Fruit fly (Drosophila melanogaster) whole organism, embryonic: Measurements from ENCODE around the gene Scm.
A peak's percentile ranks its signal among the peaks of the same experiment; 100 is the strongest.

Source experiments
- Bgb ChIP-seq: fragments of 200-800 bp; sonication (Bioruptor generic); IDR thresholded peaks from 2 replicates; pipeline ENCODE4 v1.3.6; 2022; ENCODE audit warnings: missing biosample characterization, missing genetic modification characterization; ENCODE audit not compliant: partially characterized antibody
- BtbVII ChIP-seq: fragments of 200-800 bp; sonication (Bioruptor generic); optimal IDR thresholded peaks from 3 replicates; lab custom pipeline; 2017; ENCODE audit warnings: missing biosample characterization, mild to moderate bottlenecking, missing genetic modification characterization
- CG10147 ChIP-seq: fragments of 200-800 bp; sonication (Bioruptor generic); optimal IDR thresholded peaks from 2 replicates; lab custom pipeline; 2019; ENCODE audit warnings: missing biosample characterization, mild to moderate bottlenecking, missing genetic modification characterization, moderate library complexity
- CG10267 ChIP-seq: fragments of 200-800 bp; sonication (Bioruptor generic); optimal IDR thresholded peaks from 2 replicates; lab custom pipeline; 2018; ENCODE audit warnings: missing biosample characterization, mild to moderate bottlenecking, missing genetic modification characterization, moderate library complexity
- CG1233 ChIP-seq: fragments of 200-800 bp; sonication (Bioruptor generic); optimal IDR thresholded peaks from 4 replicates; lab custom pipeline; 2018; ENCODE audit warnings: missing biosample characterization, mild to moderate bottlenecking, missing genetic modification characterization
- CG13894 ChIP-seq: fragments of 200-800 bp; sonication (Bioruptor generic); optimal IDR thresholded peaks from 3 replicates; lab custom pipeline; 2018; ENCODE audit warnings: missing biosample characterization, mild to moderate bottlenecking, missing genetic modification characterization, moderate library complexity
- CG14860 ChIP-seq: fragments of 200-800 bp; sonication (Bioruptor generic); IDR thresholded peaks from 3 replicates; pipeline ENCODE4 v1.3.6; 2022; ENCODE audit warnings: missing biosample characterization, missing genetic modification characterization; ENCODE audit not compliant: partially characterized antibody
- CG17186 ChIP-seq: fragments of 200-800 bp; sonication (Bioruptor generic); optimal IDR thresholded peaks from 3 replicates; lab custom pipeline; 2017; ENCODE audit warnings: missing biosample characterization, missing genetic modification reagents, missing genetic modification characterization
- CG3281 ChIP-seq: fragments of 200-800 bp; sonication (Bioruptor generic); optimal IDR thresholded peaks from 3 replicates; lab custom pipeline; 2017; ENCODE audit warnings: missing biosample characterization, mild to moderate bottlenecking, missing genetic modification characterization
- CG3726 ChIP-seq: fragments of 200-800 bp; sonication (Bioruptor generic); IDR thresholded peaks from 3 replicates; pipeline ENCODE4, ENCODE4 v1.3.6; 2022; ENCODE audit warnings: missing biosample characterization, missing genetic modification characterization
- CG4424 ChIP-seq: fragments of 200-800 bp; sonication (Bioruptor generic); optimal IDR thresholded peaks from 3 replicates; lab custom pipeline; 2016; ENCODE audit warnings: missing biosample characterization, missing genetic modification characterization
- CG7745 ChIP-seq: fragments of 200-800 bp; sonication (Bioruptor generic); optimal IDR thresholded peaks from 2 replicates; lab custom pipeline; 2018; ENCODE audit warnings: missing biosample characterization, mild to moderate bottlenecking, missing genetic modification characterization, moderate library complexity
- CG8089 ChIP-seq: fragments of 200-800 bp; sonication (Bioruptor generic); optimal IDR thresholded peaks from 3 replicates; lab custom pipeline; 2016; ENCODE audit warnings: missing biosample characterization, missing genetic modification characterization
- CkIIα-i1 ChIP-seq: fragments of 200-800 bp; sonication (Bioruptor generic); IDR thresholded peaks from 2 replicates; pipeline ENCODE4 v1.3.6; 2022; ENCODE audit warnings: missing biosample characterization, missing genetic modification characterization
- Fer2 ChIP-seq: fragments of 200-800 bp; sonication (Bioruptor generic); optimal IDR thresholded peaks from 2 replicates; lab custom pipeline; 2018; ENCODE audit warnings: missing biosample characterization, mild to moderate bottlenecking, missing genetic modification characterization, moderate library complexity
- Fer3 ChIP-seq: fragments of 200-800 bp; sonication (Bioruptor generic); optimal IDR thresholded peaks from 2 replicates; lab custom pipeline; 2018; ENCODE audit warnings: missing biosample characterization, mild to moderate bottlenecking, missing genetic modification characterization, moderate library complexity
- Gsc ChIP-seq: fragments of 200-800 bp; sonication (Bioruptor generic); IDR thresholded peaks from 2 replicates; pipeline ENCODE4 v1.3.6; 2022; ENCODE audit warnings: missing biosample characterization, missing genetic modification characterization
- H2.0 ChIP-seq: fragments of 200-800 bp; sonication (Bioruptor generic); IDR thresholded peaks from 2 replicates; pipeline ENCODE4 v1.3.6; 2022; ENCODE audit warnings: missing biosample characterization, missing genetic modification characterization
- Mrtf ChIP-seq: fragments of 200-800 bp; sonication (Bioruptor generic); IDR thresholded peaks from 3 replicates; pipeline ENCODE4 v1.3.6; 2022; ENCODE audit warnings: missing biosample characterization, missing genetic modification characterization
- Neu2 ChIP-seq: fragments of 200-800 bp; sonication (Bioruptor generic); optimal IDR thresholded peaks from 3 replicates; lab custom pipeline; 2016; ENCODE audit warnings: missing biosample characterization, missing genetic modification characterization, borderline replicate concordance
- Nf-YC ChIP-seq: fragments of 200-800 bp; optimal IDR thresholded peaks from 3 replicates; lab custom pipeline; 2019; ENCODE audit warnings: missing biosample characterization, mild to moderate bottlenecking, missing genetic modification characterization, moderate library complexity
- Ravus ChIP-seq: fragments of 200-800 bp; sonication (Bioruptor generic); IDR thresholded peaks from 2 replicates; pipeline ENCODE4 v1.3.6; 2022; ENCODE audit warnings: missing biosample characterization, missing genetic modification characterization
- Sin3A ChIP-seq: fragments of >200 bp; optimal IDR thresholded peaks from 2 replicates; lab custom pipeline; 2018
- Six4 ChIP-seq: fragments of 200-800 bp; sonication (Bioruptor generic); optimal IDR thresholded peaks from 2 replicates; lab custom pipeline; 2016; ENCODE audit warnings: missing biosample characterization, missing genetic modification characterization
- Sox102F ChIP-seq: fragments of 200-800 bp; sonication (Bioruptor generic); optimal IDR thresholded peaks from 2 replicates; lab custom pipeline; 2018; ENCODE audit warnings: missing biosample characterization, mild to moderate bottlenecking, missing genetic modification characterization, moderate library complexity
- TFAM ChIP-seq: fragments of 200-800 bp; sonication (Bioruptor generic); optimal IDR thresholded peaks from 2 replicates; lab custom pipeline; 2017; ENCODE audit warnings: missing biosample characterization, missing genetic modification characterization, inconsistent platforms
- al ChIP-seq: fragments of 200-800 bp; sonication (Bioruptor generic); IDR thresholded peaks from 2 replicates; pipeline ENCODE4 v1.3.6; 2022; ENCODE audit warnings: missing biosample characterization, missing genetic modification characterization
- bcd ChIP-seq: fragments of 200-800 bp; sonication (Bioruptor generic); optimal IDR thresholded peaks from 2 replicates; lab custom pipeline; 2017; ENCODE audit warnings: missing biosample characterization, mild to moderate bottlenecking, missing genetic modification characterization
- btn ChIP-seq: fragments of 200-800 bp; sonication (Bioruptor generic); optimal IDR thresholded peaks from 2 replicates; lab custom pipeline; 2016; ENCODE audit warnings: missing biosample characterization, missing genetic modification characterization
- cato ChIP-seq: fragments of 200-800 bp; sonication (Bioruptor generic); optimal IDR thresholded peaks from 2 replicates; lab custom pipeline; 2016; ENCODE audit warnings: missing biosample characterization, missing genetic modification characterization, borderline replicate concordance
- cwo ChIP-seq: fragments of 200-800 bp; sonication (Bioruptor generic); optimal IDR thresholded peaks from 3 replicates; lab custom pipeline; 2017; ENCODE audit warnings: missing biosample characterization, missing genetic modification characterization, mild to moderate bottlenecking, moderate library complexity, missing genetic modification reagents
- da ChIP-seq: fragments of 200-800 bp; sonication (Bioruptor generic); optimal IDR thresholded peaks from 2 replicates; lab custom pipeline; 2016; ENCODE audit warnings: missing biosample characterization, missing genetic modification characterization
- dm ChIP-seq: fragments of 200-800 bp; sonication (Bioruptor generic); optimal IDR thresholded peaks from 3 replicates; lab custom pipeline; 2016; ENCODE audit warnings: missing biosample characterization, missing genetic modification characterization
- ems ChIP-seq: fragments of 200-800 bp; sonication (Bioruptor generic); optimal IDR thresholded peaks from 3 replicates; lab custom pipeline; 2016; ENCODE audit warnings: missing biosample characterization, missing genetic modification characterization
- fd64A ChIP-seq: fragments of 200-800 bp; sonication (Bioruptor generic); optimal IDR thresholded peaks from 3 replicates; lab custom pipeline; 2018; ENCODE audit warnings: missing biosample characterization, mild to moderate bottlenecking, missing genetic modification characterization
- fd96Cb ChIP-seq: fragments of 200-800 bp; sonication (Bioruptor generic); optimal IDR thresholded peaks from 2 replicates; lab custom pipeline; 2018; ENCODE audit warnings: missing biosample characterization, mild to moderate bottlenecking, missing genetic modification characterization, moderate library complexity
- fru ChIP-seq: fragments of >200 bp; optimal IDR thresholded peaks from 2 replicates; lab custom pipeline; 2017
- insv ChIP-seq, 2 experiments: fragments of 200-800 bp; sonication (Bioruptor generic); optimal IDR thresholded peaks; 3 replicates each; lab custom pipeline; 2016 to 2018; ENCODE audit warnings: missing biosample characterization in 2 of 2, missing genetic modification characterization in 2 of 2
- mirr ChIP-seq: fragments of 200-800 bp; sonication (Bioruptor generic); optimal IDR thresholded peaks from 3 replicates; lab custom pipeline; 2018; ENCODE audit warnings: missing biosample characterization, mild to moderate bottlenecking, missing genetic modification characterization
- nerfin-1 ChIP-seq: fragments of 200-800 bp; sonication (Bioruptor generic); optimal IDR thresholded peaks from 3 replicates; lab custom pipeline; 2019; ENCODE audit warnings: missing biosample characterization, mild to moderate bottlenecking, missing genetic modification characterization, moderate library complexity
- onecut ChIP-seq: fragments of 200-800 bp; sonication (Bioruptor generic); IDR thresholded peaks from 2 replicates; pipeline ENCODE4 v1.3.6; 2022; ENCODE audit warnings: missing biosample characterization, missing genetic modification characterization
- pb ChIP-seq: fragments of 200-800 bp; sonication (Bioruptor generic); optimal IDR thresholded peaks from 3 replicates; lab custom pipeline; 2016; ENCODE audit warnings: missing biosample characterization, missing genetic modification characterization
- slou ChIP-seq: fragments of 200-800 bp; sonication (Bioruptor generic); optimal IDR thresholded peaks from 3 replicates; lab custom pipeline; 2016; ENCODE audit warnings: missing biosample characterization, missing genetic modification characterization
- stc ChIP-seq: fragments of 200-800 bp; sonication (Bioruptor generic); IDR thresholded peaks from 2 replicates; pipeline ENCODE4 v1.3.6; 2022; ENCODE audit warnings: missing biosample characterization, missing genetic modification characterization
- stwl ChIP-seq: fragments of 200-800 bp; sonication (Bioruptor generic); optimal IDR thresholded peaks from 3 replicates; lab custom pipeline; 2018; ENCODE audit warnings: missing biosample characterization, mild to moderate bottlenecking, missing genetic modification characterization, moderate library complexity
- tap ChIP-seq: fragments of 200-800 bp; optimal IDR thresholded peaks from 3 replicates; lab custom pipeline; 2019; ENCODE audit warnings: missing biosample characterization, mild to moderate bottlenecking, missing genetic modification characterization, moderate library complexity
- trem ChIP-seq: fragments of 200-800 bp; optimal IDR thresholded peaks from 3 replicates; lab custom pipeline; 2019; ENCODE audit warnings: missing biosample characterization, mild to moderate bottlenecking, missing genetic modification characterization, moderate library complexity
- trh ChIP-seq: fragments of 200-800 bp; sonication (Bioruptor generic); optimal IDR thresholded peaks from 2 replicates; lab custom pipeline; 2016; ENCODE audit warnings: missing biosample characterization, missing genetic modification characterization
- tup ChIP-seq: fragments of 200-800 bp; sonication (Bioruptor generic); optimal IDR thresholded peaks from 2 replicates; lab custom pipeline; 2016; ENCODE audit warnings: missing biosample characterization, mild to moderate bottlenecking, missing genetic modification characterization, moderate library complexity
- z ChIP-seq: fragments of 200-800 bp; sonication (Bioruptor generic); IDR thresholded peaks from 3 replicates; pipeline ENCODE4 v1.3.6; 2022; ENCODE audit warnings: missing biosample characterization, missing genetic modification characterization
- zf30C ChIP-seq: fragments of 200-800 bp; sonication (Bioruptor generic); optimal IDR thresholded peaks from 3 replicates; lab custom pipeline; 2018; ENCODE audit warnings: missing biosample characterization, mild to moderate bottlenecking, missing genetic modification characterization

The Scm gene

dm6 chr3R:9586663-9587248 lies 50.7 kb downstream of the Scm start, which contains the start of gene P58IPK (continued):
- TF ChIP-seq stwl (peak; percentile 55), Gsc (GFP tag; lab: Robert Waterston, UW) (no peak), stc (GFP tag; lab: Robert Waterston, UW) (no peak; the same call in 1 of the 2 replicates), Six4 (GFP tag; lab: Kevin White, UChicago) (no peak), Sin3A (peak; percentile 82), Fer3 (tag; lab: Kevin White, UChicago) (peak; percentile 45), dm (GFP tag; lab: Kevin White, UChicago) (peak; percentile 68), Neu2 (GFP tag; lab: Kevin White, UChicago) (no peak), CG17186 (GFP tag; lab: Kevin White, UChicago) (peak; percentile 72), Mrtf (GFP tag; lab: Robert Waterston, UW) (peak; percentile 57; the same call in 1 of the 3 replicates), trh (no peak), Sox102F (no peak), btn (GFP tag; lab: Kevin White, UChicago) (no peak), ems (GFP tag; lab: Kevin White, UChicago) (peak; percentile 74), CG13894 (peak; percentile 77), bcd (GFP tag; lab: Kevin White, UChicago) (peak; percentile 58), da (GFP tag; lab: Kevin White, UChicago) (peak; percentile 34), fd96Cb (tag; lab: Kevin White, UChicago) (peak; percentile 9), BtbVII (GFP tag; lab: Kevin White, UChicago) (no peak), fd64A (GFP tag; lab: Kevin White, UChicago) (no peak), cato (GFP tag; lab: Kevin White, UChicago) (no peak), Nf-YC (peak; percentile 41), TFAM (GFP tag; lab: Kevin White, UChicago) (no peak), fru (lab: Kevin White, UChicago) (no peak), CG3281 (GFP tag; lab: Kevin White, UChicago) (peak; percentile 31), CG4424 (GFP tag; lab: Kevin White, UChicago) (peak; percentile 51), CG14860 (GFP tag; lab: Robert Waterston, UW) (peak; percentile 88), CkIIα-i1 (no peak), CG3726 (GFP tag; lab: Robert Waterston, UW) (peak; percentile 59; the same call in 1 of the 3 replicates), slou (GFP tag; lab: Kevin White, UChicago) (no peak), onecut (GFP tag; lab: Robert Waterston, UW) (no peak), CG10147 (peak; percentile 55), al (GFP tag; lab: Robert Waterston, UW) (peak; percentile 52), tup (GFP tag; lab: Kevin White, UChicago) (no peak), H2.0 (peak; percentile 59), CG8089 (GFP tag; lab: Kevin White, UChicago) (no peak), Fer2 (tag; lab: Kevin White, UChicago) (no peak), nerfin-1 (tag; lab: Kevin White, UChicago) (peak; percentile 11), cwo (GFP tag; lab: Kevin White, UChicago) (no peak), tap (no peak), mirr (GFP tag; lab: Kevin White, UChicago) (peak; percentile 0), z (GFP tag; lab: Robert Waterston, UW) (no peak), trem (tag; lab: Kevin White, UChicago) (peak; percentile 88), CG7745 (tag; lab: Kevin White, UChicago) (no peak), Bgb (GFP tag; lab: Robert Waterston, UW) (peak; percentile 98), CG10267 (tag; lab: Kevin White, UChicago) (peak; percentile 68), zf30C (GFP tag; lab: Kevin White, UChicago) (no peak), CG1233 (GFP tag; lab: Kevin White, UChicago) (peak; percentile 16), Ravus (GFP tag; lab: Robert Waterston, UW) (no peak; the same call in 1 of the 2 replicates), insv (GFP tag; optimal IDR thresholded peaks at IDR 0.05; lab: Kevin White, UChicago) (no peak), pb (peak; percentile 38)
